Worm (Caenorhabditis elegans) whole organism, L1 larva: ENCODE measurements around the gene nspb-1.
"Not testable (repeated sequence)": the region's sequence is repeated elsewhere in the genome, so short reads cannot be mapped to it uniquely, and the experiment has no call there.

Experiments used
- C04F5.9 ChIP-seq: sonication (generic microtip); optimal IDR thresholded peaks from 2 replicates; lab custom pipeline; 2016; ENCODE audit warnings: missing genetic modification characterization, missing compliant biosample characterization
- C16A3.4 ChIP-seq: fragments of 150-350 bp; optimal IDR thresholded peaks from 2 replicates; lab custom pipeline; 2014; ENCODE audit warnings: missing biosample characterization, missing genetic modification characterization
- F16B12.6 ChIP-seq: fragments of 150-350 bp; optimal IDR thresholded peaks from 2 replicates; lab custom pipeline; 2014; ENCODE audit warnings: missing biosample characterization, missing genetic modification characterization
- alr-1 ChIP-seq: fragments of 200-800 bp; sonication (Bioruptor generic); optimal IDR thresholded peaks from 2 replicates; lab custom pipeline; 2018; ENCODE audit warnings: borderline replicate concordance, mild to moderate bottlenecking, missing genetic modification characterization, missing compliant biosample characterization
- aly-2 ChIP-seq: fragments of 150-350 bp; optimal IDR thresholded peaks from 2 replicates; lab custom pipeline; 2014; ENCODE audit warnings: missing biosample characterization, missing genetic modification characterization
- ama-1 ChIP-seq: fragments of 150-350 bp; optimal IDR thresholded peaks from 2 replicates; lab custom pipeline; 2014
- ceh-63 ChIP-seq: fragments of 200-800 bp; sonication (Bioruptor generic); optimal IDR thresholded peaks from 2 replicates; lab custom pipeline; 2018; ENCODE audit warnings: mild to moderate bottlenecking, missing genetic modification characterization, missing compliant biosample characterization
- ceh-88 ChIP-seq: fragments of 200-800 bp; sonication (Bioruptor generic); IDR thresholded peaks from 2 replicates; pipeline ENCODE4 v1.3.6; 2022; ENCODE audit warnings: missing genetic modification characterization, missing compliant biosample characterization
- dsc-1 ChIP-seq: sonication (generic microtip); optimal IDR thresholded peaks from 2 replicates; lab custom pipeline; 2016; ENCODE audit warnings: mild to moderate bottlenecking, missing genetic modification characterization, missing compliant biosample characterization
- egl-27 ChIP-seq, 2 experiments: fragments of 150-350 bp in 1 of 2; sonication (generic microtip); optimal IDR thresholded peaks; 3 replicates each; lab custom pipeline; 2017 to 2018; ENCODE audit warnings: missing biosample characterization in 2 of 2, missing genetic modification characterization in 2 of 2, missing genetic modification reagents in 2 of 2
- hlh-17 ChIP-seq: fragments of 200-800 bp; sonication (Bioruptor generic); optimal IDR thresholded peaks from 2 replicates; lab custom pipeline; 2018; ENCODE audit warnings: missing genetic modification characterization, mild to moderate bottlenecking, missing compliant biosample characterization, moderate library complexity, borderline replicate concordance
- hlh-4 ChIP-seq: sonication (generic microtip); optimal IDR thresholded peaks from 2 replicates; lab custom pipeline; 2016; ENCODE audit warnings: mild to moderate bottlenecking, missing genetic modification characterization, missing compliant biosample characterization
- isw-1 ChIP-seq: fragments of 200-800 bp; sonication (Bioruptor generic); IDR thresholded peaks from 2 replicates; pipeline ENCODE4 v1.3.6; 2022; ENCODE audit warnings: missing genetic modification characterization, missing compliant biosample characterization
- lin-15B ChIP-seq: fragments of 150-350 bp; sonication (generic microtip); optimal IDR thresholded peaks from 3 replicates; lab custom pipeline; 2014; ENCODE audit warnings: missing biosample characterization, missing genetic modification characterization
- lin-35 ChIP-seq, 2 experiments: fragments of 150-350 bp; optimal IDR thresholded peaks; 2 replicates each; lab custom pipeline; 2014; ENCODE audit warnings: missing biosample characterization in 2 of 2, missing genetic modification characterization in 2 of 2, missing genetic modification reagents in 2 of 2
- lir-3 ChIP-seq: sonication (generic microtip); optimal IDR thresholded peaks from 2 replicates; lab custom pipeline; 2016; ENCODE audit warnings: mild to moderate bottlenecking, missing genetic modification characterization, moderate library complexity, missing compliant biosample characterization; ENCODE audit not compliant: poor library complexity
- mab-9 ChIP-seq: fragments of 200-800 bp; sonication (Bioruptor generic); IDR thresholded peaks from 2 replicates; pipeline ENCODE4 v1.3.6; 2022; ENCODE audit warnings: missing genetic modification reagents, missing genetic modification characterization, missing compliant biosample characterization
- mdl-1 ChIP-seq, 2 experiments: fragments of 150-350 bp; optimal IDR thresholded peaks; 2 replicates each; lab custom pipeline; 2014 to 2017; ENCODE audit warnings: missing biosample characterization in 2 of 2, missing genetic modification characterization in 2 of 2, inconsistent platforms in 1 of 2
- nhr-19 ChIP-seq: fragments of 200-800 bp; sonication (Bioruptor generic); conservative IDR thresholded peaks from 2 replicates; pipeline ENCODE4 v1.3.6; 2022; ENCODE audit warnings: missing genetic modification characterization, missing compliant biosample characterization
- nhr-237 ChIP-seq: fragments of 150-350 bp; optimal IDR thresholded peaks from 2 replicates; lab custom pipeline; 2014; ENCODE audit warnings: missing biosample characterization, missing genetic modification characterization
- pag-3 ChIP-seq: sonication (generic microtip); optimal IDR thresholded peaks from 2 replicates; lab custom pipeline; 2017; ENCODE audit warnings: missing genetic modification characterization, mild to moderate bottlenecking, missing compliant biosample characterization, antibody characterized with exemption, borderline replicate concordance; ENCODE audit not compliant: insufficient read depth
- rnt-1 ChIP-seq: sonication (generic microtip); optimal IDR thresholded peaks from 2 replicates; lab custom pipeline; 2016; ENCODE audit warnings: mild to moderate bottlenecking, missing genetic modification characterization, moderate library complexity, missing compliant biosample characterization
- skn-1 ChIP-seq: fragments of 150-350 bp; optimal IDR thresholded peaks from 2 replicates; lab custom pipeline; 2014; ENCODE audit warnings: missing biosample characterization, missing genetic modification characterization
- snpc-4 ChIP-seq: fragments of 150-350 bp; optimal IDR thresholded peaks from 2 replicates; lab custom pipeline; 2014; ENCODE audit warnings: missing biosample characterization, missing genetic modification characterization
- sox-4 ChIP-seq: sonication (generic microtip); optimal IDR thresholded peaks from 2 replicates; lab custom pipeline; 2016; ENCODE audit warnings: missing genetic modification characterization, missing compliant biosample characterization
- unc-130 ChIP-seq: fragments of 150-350 bp; optimal IDR thresholded peaks from 2 replicates; lab custom pipeline; 2017; ENCODE audit warnings: missing biosample characterization, missing genetic modification characterization, inconsistent platforms
- unc-30 ChIP-seq: sonication (generic microtip); optimal IDR thresholded peaks from 2 replicates; lab custom pipeline; 2017; ENCODE audit warnings: missing biosample characterization, missing genetic modification characterization
- xbp-1 ChIP-seq: sonication (generic microtip); optimal IDR thresholded peaks from 2 replicates; lab custom pipeline; 2016; ENCODE audit warnings: missing genetic modification characterization, missing compliant biosample characterization
- zag-1 ChIP-seq: fragments of 150-350 bp; optimal IDR thresholded peaks from 2 replicates; lab custom pipeline; 2014; ENCODE audit warnings: missing biosample characterization, missing genetic modification characterization
- zip-4 ChIP-seq: fragments of 200-800 bp; sonication (Bioruptor generic); optimal IDR thresholded peaks from 2 replicates; lab custom pipeline; 2018; ENCODE audit warnings: mild to moderate bottlenecking, missing genetic modification characterization, moderate library complexity, missing compliant biosample characterization

The nspb-1 gene

DNA sequence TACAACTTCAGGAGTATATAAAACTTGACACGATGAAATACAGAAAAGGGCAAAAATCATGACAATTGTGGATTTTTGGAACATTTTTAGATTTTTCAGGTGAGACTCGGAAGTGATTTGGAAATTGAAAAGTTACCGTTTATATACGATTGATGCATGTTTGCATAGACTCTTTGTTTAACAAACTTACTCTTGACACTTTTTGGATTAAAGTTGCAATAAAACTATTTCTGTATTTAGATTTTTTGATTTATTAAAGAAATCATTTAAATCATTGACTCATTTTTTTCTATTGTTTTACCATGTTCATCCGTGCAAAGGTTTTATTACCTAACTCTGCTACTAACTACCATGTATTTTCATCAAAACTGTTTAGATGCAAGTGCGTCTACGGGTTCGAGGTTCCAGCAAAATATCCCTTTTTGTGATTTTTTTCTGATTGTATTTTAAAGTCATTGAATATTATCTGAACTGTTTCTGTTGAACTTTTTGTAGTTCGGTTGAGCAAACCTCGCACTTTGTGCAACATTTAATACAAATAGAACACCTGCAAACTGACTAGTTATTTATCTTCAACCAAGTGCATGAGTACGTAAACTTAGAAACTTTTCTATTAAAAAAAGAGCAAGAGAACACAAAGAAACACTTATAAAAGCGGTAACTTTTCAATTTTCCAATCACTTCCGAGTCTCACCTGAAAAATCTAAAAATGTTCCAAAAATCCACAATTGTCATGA lies at the start of gene nspb-1, which contains the start of gene nspb-2:
TSS of gene nspb-1 (minus strand) at position 101 of the 737 bp plus-strand sequence.
TSS of gene nspb-2 (plus strand) at position 687 of the 737 bp plus-strand sequence.
- TF ChIP-seq pag-3, skn-1, C04F5.9 (tag; lab: Kevin White, UChicago): not testable (repeated sequence)

ce11 chrIV:6639880-6640279 lies 49.0 kb upstream of the nspb-1 start, which contains the start of gene C01B10.6:
C01B10.6 (plus strand) TSS chrIV:6640180.
- TF ChIP-seq dsc-1 (tag; lab: Kevin White, UChicago) = no peak

- TF ChIP-seq nhr-237 (tag; lab: Kevin White, UChicago) (no peak), nhr-19 (GFP tag; lab: Robert Waterston, UW) (no peak), ceh-63 (GFP tag; lab: Kevin White, UChicago) (no peak), zip-4 (GFP tag; lab: Kevin White, UChicago) (no peak), skn-1 (tag; lab: Kevin White, UChicago) (no peak), lin-15B (no peak), lin-35 (GFP tag; optimal IDR thresholded peaks at IDR 0.05; lab: Kevin White, UChicago) (no peak), mdl-1 (tag; optimal IDR thresholded peaks at IDR 0.05; lab: Kevin White, UChicago) (no peak), unc-30 (tag; lab: Kevin White, UChicago) (no peak), hlh-17 (GFP tag; lab: Kevin White, UChicago) (no peak), lir-3 (tag; lab: Kevin White, UChicago) (no peak), alr-1 (tag; lab: Kevin White, UChicago) (no peak), zag-1 (tag; lab: Kevin White, UChicago) (no peak), mab-9 (GFP tag; lab: Robert Waterston, UW) (no peak), snpc-4 (tag; lab: Kevin White, UChicago) (no peak), F16B12.6 (tag; lab: Kevin White, UChicago) (no peak), aly-2 (no peak), xbp-1 (tag; lab: Kevin White, UChicago) (no peak)
- TF ChIP-seq, all 84 proteins: peak for 0
These were observed 47.3 kb upstream of the nspb-1 start, which contains the start of gene C01B10.7 for ce11 chrIV:6638256-6638655. C01B10.7 (plus strand) TSS chrIV:6638556.

DNA sequence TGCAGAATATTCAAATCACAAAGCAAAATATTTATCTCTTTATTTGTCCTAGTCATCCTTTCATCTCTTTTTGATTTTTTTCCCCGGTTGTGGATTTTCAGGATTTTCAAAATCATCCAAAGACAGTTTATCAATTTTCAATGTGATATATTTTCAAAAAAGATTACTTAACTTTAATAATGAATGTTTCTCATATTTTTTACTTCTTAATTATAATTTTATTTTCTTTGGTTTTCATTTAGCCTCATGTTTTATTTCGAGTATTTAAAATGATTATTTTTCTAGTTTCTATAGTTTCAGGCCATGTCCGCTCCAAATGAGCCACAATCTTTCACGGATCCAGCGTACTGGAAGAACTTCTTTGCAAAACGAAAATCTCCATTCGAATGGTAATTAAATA lies 43.9 kb upstream of the nspb-1 start, which contains the start of gene metl-13:
TSS of gene metl-13 (plus strand) at position 301 of the 400 bp plus-strand sequence.
- no peak for TF ChIP-seq hlh-17 (GFP tag; lab: Kevin White, UChicago)
- no peak for TF ChIP-seq rnt-1 (tag; lab: Kevin White, UChicago)
- TF ChIP-seq unc-30 (tag; lab: Kevin White, UChicago) = no peak
- no peak for TF ChIP-seq hlh-4 (tag; lab: Kevin White, UChicago)
- no peak for TF ChIP-seq C16A3.4 (tag; lab: Kevin White, UChicago)
- no peak for TF ChIP-seq nhr-19 (GFP tag; lab: Robert Waterston, UW)
- TF ChIP-seq sox-4 (tag; lab: Kevin White, UChicago) = no peak
- no peak for TF ChIP-seq mab-9 (GFP tag; lab: Robert Waterston, UW)
- no peak for TF ChIP-seq ceh-88 (GFP tag; lab: Robert Waterston, UW)
- no peak for TF ChIP-seq egl-27 (tag; optimal IDR thresholded peaks at IDR 0.05; lab: Kevin White, UChicago)
- TF ChIP-seq ama-1 (lab: Kevin White, UChicago) = no peak
- no peak for TF ChIP-seq isw-1 (GFP tag; lab: Robert Waterston, UW)
- no peak for TF ChIP-seq dsc-1 (tag; lab: Kevin White, UChicago)
- TF ChIP-seq unc-130 (tag; lab: Kevin White, UChicago) = no peak
- TF ChIP-seq nhr-237 (tag; lab: Kevin White, UChicago) = no peak
